Worm (Caenorhabditis elegans) whole organism, mixed stage, embryonic: ENCODE data around the gene K09H11.4.

Experiments
- M03D4.4 ChIP-seq: sonication (generic microtip); optimal IDR thresholded peaks from 2 replicates; lab custom pipeline; 2017; ENCODE audit warnings: mild to moderate bottlenecking, missing genetic modification characterization, missing compliant biosample characterization
- bed-3 ChIP-seq: fragments of 200-800 bp; sonication (Bioruptor generic); optimal IDR thresholded peaks from 3 replicates; lab custom pipeline; 2018; ENCODE audit warnings: mild to moderate bottlenecking, missing genetic modification characterization, moderate library complexity, missing compliant biosample characterization
- blmp-1 ChIP-seq: fragments of 150-350 bp; optimal IDR thresholded peaks from 2 replicates; lab custom pipeline; 2014; ENCODE audit warnings: missing biosample characterization, missing genetic modification characterization
- ceh-39 ChIP-seq: fragments of 150-350 bp; optimal IDR thresholded peaks from 2 replicates; lab custom pipeline; 2014; ENCODE audit warnings: missing biosample characterization, missing genetic modification characterization
- ceh-43 ChIP-seq: fragments of 200-800 bp; sonication (Bioruptor generic); optimal IDR thresholded peaks from 2 replicates; lab custom pipeline; 2018; ENCODE audit warnings: mild to moderate bottlenecking, missing genetic modification characterization, moderate library complexity, missing compliant biosample characterization
- ceh-83 ChIP-seq: fragments of 200-800 bp; sonication (Bioruptor generic); optimal IDR thresholded peaks from 2 replicates; lab custom pipeline; 2018; ENCODE audit warnings: mild to moderate bottlenecking, missing genetic modification characterization, missing compliant biosample characterization
- ces-1 ChIP-seq: fragments of 150-350 bp; optimal IDR thresholded peaks from 2 replicates; lab custom pipeline; 2014; ENCODE audit warnings: missing biosample characterization, missing genetic modification reagents, missing genetic modification characterization
- cnd-1 ChIP-seq: fragments of 200-800 bp; sonication (Bioruptor generic); optimal IDR thresholded peaks from 2 replicates; lab custom pipeline; 2018; ENCODE audit warnings: mild to moderate bottlenecking, missing genetic modification characterization, missing compliant biosample characterization
- drap-1 ChIP-seq: fragments of 200-800 bp; sonication (Bioruptor generic); optimal IDR thresholded peaks from 3 replicates; lab custom pipeline; 2018; ENCODE audit warnings: mild to moderate bottlenecking, missing genetic modification characterization, missing compliant biosample characterization
- elt-1 ChIP-seq: sonication (generic microtip); optimal IDR thresholded peaks from 2 replicates; lab custom pipeline; 2017; ENCODE audit warnings: missing genetic modification characterization, mild to moderate bottlenecking, missing compliant biosample characterization, antibody characterized with exemption, moderate library complexity, borderline replicate concordance; ENCODE audit not compliant: insufficient read depth
- elt-3 ChIP-seq: fragments of 150-350 bp; optimal IDR thresholded peaks from 2 replicates; lab custom pipeline; 2014; ENCODE audit warnings: missing biosample characterization, missing genetic modification characterization
- flh-1 ChIP-seq: fragments of 200-800 bp; sonication (Bioruptor generic); optimal IDR thresholded peaks from 2 replicates; lab custom pipeline; 2018; ENCODE audit warnings: mild to moderate bottlenecking, missing genetic modification characterization, moderate library complexity, missing compliant biosample characterization
- ham-2 ChIP-seq: fragments of 200-800 bp; sonication (Bioruptor generic); optimal IDR thresholded peaks from 2 replicates; lab custom pipeline; 2018; ENCODE audit warnings: mild to moderate bottlenecking, missing genetic modification characterization, missing compliant biosample characterization
- hlh-1 ChIP-seq: fragments of 150-350 bp; optimal IDR thresholded peaks from 2 replicates; lab custom pipeline; 2014; ENCODE audit warnings: missing biosample characterization, missing genetic modification reagents, missing genetic modification characterization
- lin-13 ChIP-seq: fragments of 150-350 bp; optimal IDR thresholded peaks from 2 replicates; lab custom pipeline; 2014; ENCODE audit warnings: missing biosample characterization, missing genetic modification characterization
- lin-32 ChIP-seq: fragments of 200-800 bp; sonication (Bioruptor generic); optimal IDR thresholded peaks from 2 replicates; lab custom pipeline; 2018; ENCODE audit warnings: mild to moderate bottlenecking, missing genetic modification characterization, missing compliant biosample characterization
- lsy-2 ChIP-seq: fragments of 150-350 bp; optimal IDR thresholded peaks from 2 replicates; lab custom pipeline; 2014; ENCODE audit warnings: missing biosample characterization, missing genetic modification characterization
- mep-1 ChIP-seq: fragments of 150-350 bp; optimal IDR thresholded peaks from 2 replicates; lab custom pipeline; 2017; ENCODE audit warnings: missing biosample characterization, missing genetic modification reagents, missing genetic modification characterization, inconsistent platforms
- mls-2 ChIP-seq: sonication (generic microtip); optimal IDR thresholded peaks from 2 replicates; lab custom pipeline; 2016; ENCODE audit warnings: mild to moderate bottlenecking, missing genetic modification characterization, moderate library complexity, missing compliant biosample characterization
- nhr-12 ChIP-seq: fragments of 150-350 bp; optimal IDR thresholded peaks from 2 replicates; lab custom pipeline; 2014; ENCODE audit warnings: missing biosample characterization, missing genetic modification characterization
- nhr-2 ChIP-seq: fragments of 150-350 bp; optimal IDR thresholded peaks from 2 replicates; lab custom pipeline; 2014; ENCODE audit warnings: missing biosample characterization, missing genetic modification characterization
- nhr-237 ChIP-seq: fragments of 150-350 bp; optimal IDR thresholded peaks from 2 replicates; lab custom pipeline; 2014; ENCODE audit warnings: missing biosample characterization, missing genetic modification characterization
- nhr-28 ChIP-seq: fragments of 150-350 bp; optimal IDR thresholded peaks from 2 replicates; lab custom pipeline; 2014; ENCODE audit warnings: missing biosample characterization, missing genetic modification characterization
- nhr-76 ChIP-seq: sonication (generic microtip); optimal IDR thresholded peaks from 2 replicates; lab custom pipeline; 2017; ENCODE audit warnings: missing biosample characterization, missing genetic modification characterization
- pha-4 ChIP-seq: fragments of 150-350 bp; optimal IDR thresholded peaks from 2 replicates; lab custom pipeline; 2018; ENCODE audit warnings: missing biosample characterization, missing genetic modification reagents, missing genetic modification characterization
- sem-2 ChIP-seq: fragments of 200-800 bp; sonication (Bioruptor generic); optimal IDR thresholded peaks from 2 replicates; lab custom pipeline; 2018; ENCODE audit warnings: mild to moderate bottlenecking, missing genetic modification characterization, missing compliant biosample characterization
- snpc-4 ChIP-seq: fragments of 150-350 bp; optimal IDR thresholded peaks from 2 replicates; lab custom pipeline; 2014; ENCODE audit warnings: missing biosample characterization, missing genetic modification characterization
- sptf-1 ChIP-seq: sonication (generic microtip); optimal IDR thresholded peaks from 2 replicates; lab custom pipeline; 2017; ENCODE audit warnings: mild to moderate bottlenecking, missing genetic modification characterization, moderate library complexity, missing compliant biosample characterization
- tbx-8 ChIP-seq: fragments of 200-800 bp; sonication (Bioruptor generic); optimal IDR thresholded peaks from 2 replicates; lab custom pipeline; 2018; ENCODE audit warnings: mild to moderate bottlenecking, missing genetic modification characterization, moderate library complexity, missing compliant biosample characterization
- unc-120 ChIP-seq: sonication (generic microtip); optimal IDR thresholded peaks from 2 replicates; lab custom pipeline; 2017; ENCODE audit warnings: missing genetic modification characterization, missing compliant biosample characterization; ENCODE audit not compliant: poor library complexity, severe bottlenecking
- unc-39 ChIP-seq: fragments of 150-350 bp; optimal IDR thresholded peaks from 2 replicates; lab custom pipeline; 2014; ENCODE audit warnings: missing biosample characterization, missing genetic modification characterization
- zip-8 ChIP-seq: fragments of 150-350 bp; optimal IDR thresholded peaks from 2 replicates; lab custom pipeline; 2014; ENCODE audit warnings: missing biosample characterization, missing genetic modification characterization
- ztf-11 ChIP-seq: fragments of 150-350 bp; optimal IDR thresholded peaks from 2 replicates; lab custom pipeline; 2014; ENCODE audit warnings: missing biosample characterization, missing genetic modification characterization

The K09H11.4 gene

ce11 chrV:5717237-5717935, 9.0 kb downstream of the K09H11.4 start, which contains the start of gene rga-3:
Gene rga-3 (plus strand): TSS chrV:5717885.
- no peak for TF ChIP-seq cnd-1 (tag; lab: Kevin White, UChicago)
- no peak for TF ChIP-seq zip-8 (tag; lab: Kevin White, UChicago)
- no peak for TF ChIP-seq ceh-43 (GFP tag; lab: Kevin White, UChicago)
- TF ChIP-seq elt-3 (tag; lab: Kevin White, UChicago), result no peak
- TF ChIP-seq nhr-237, result no peak
- no peak for TF ChIP-seq ceh-39 (tag; lab: Kevin White, UChicago)
- no peak for TF ChIP-seq M03D4.4 (tag; lab: Kevin White, UChicago)
- no peak for TF ChIP-seq nhr-12
- no peak for TF ChIP-seq lin-32 (GFP tag; lab: Kevin White, UChicago)
- TF ChIP-seq ztf-11 (tag; lab: Kevin White, UChicago), result no peak
- TF ChIP-seq lin-13, result no peak
- no peak for TF ChIP-seq elt-1
- TF ChIP-seq lsy-2 (tag; lab: Kevin White, UChicago), result no peak
- no peak for TF ChIP-seq hlh-1 (tag; lab: Kevin White, UChicago)
- TF ChIP-seq ces-1 (GFP tag; lab: Kevin White, UChicago), result no peak
- TF ChIP-seq bed-3 (GFP tag; lab: Kevin White, UChicago), result no peak
- TF ChIP-seq blmp-1 (tag; lab: Kevin White, UChicago), result no peak
- no peak for TF ChIP-seq mls-2 (tag; lab: Kevin White, UChicago)
- TF ChIP-seq tbx-8 (GFP tag; lab: Kevin White, UChicago), result no peak

ce11 chrV:5716508-5716907, 9.9 kb downstream of the K09H11.4 start, which contains the start of gene K09H11.9:
Gene K09H11.9 (minus strand): TSS chrV:5716608.
- TF ChIP-seq unc-39, result no peak
- TF ChIP-seq tbx-8 (GFP tag; lab: Kevin White, UChicago), result no peak
- TF ChIP-seq ceh-43 (GFP tag; lab: Kevin White, UChicago), result no peak
- TF ChIP-seq nhr-12, result no peak
- TF ChIP-seq nhr-237, result no peak
- TF ChIP-seq elt-1, result no peak
- no peak for TF ChIP-seq zip-8 (tag; lab: Kevin White, UChicago)
- TF ChIP-seq lsy-2 (tag; lab: Kevin White, UChicago), result no peak
- TF ChIP-seq cnd-1 (tag; lab: Kevin White, UChicago), result no peak
- no peak for TF ChIP-seq drap-1 (GFP tag; lab: Kevin White, UChicago)
- TF ChIP-seq mep-1 (tag; lab: Kevin White, UChicago), result no peak
- TF ChIP-seq flh-1 (GFP tag; lab: Kevin White, UChicago), result no peak
- TF ChIP-seq unc-120 (tag; lab: Kevin White, UChicago), result no peak
- TF ChIP-seq nhr-28, result no peak
- TF ChIP-seq nhr-2 (tag; lab: Kevin White, UChicago), result no peak
- TF ChIP-seq snpc-4 (tag; lab: Kevin White, UChicago), result no peak

- TF ChIP-seq ceh-39 (tag; lab: Kevin White, UChicago) (no peak), ceh-83 (GFP tag; lab: Kevin White, UChicago) (no peak), cnd-1 (tag; lab: Kevin White, UChicago) (no peak), nhr-2 (tag; lab: Kevin White, UChicago) (no peak), ham-2 (GFP tag; lab: Kevin White, UChicago) (no peak), unc-120 (tag; lab: Kevin White, UChicago) (no peak), elt-3 (tag; lab: Kevin White, UChicago) (no peak), unc-39 (no peak), ces-1 (GFP tag; lab: Kevin White, UChicago) (no peak), M03D4.4 (tag; lab: Kevin White, UChicago) (no peak), sptf-1 (tag; lab: Kevin White, UChicago) (no peak), bed-3 (GFP tag; lab: Kevin White, UChicago) (no peak), lin-13 (no peak), drap-1 (GFP tag; lab: Kevin White, UChicago) (no peak), hlh-1 (tag; lab: Kevin White, UChicago) (no peak), blmp-1 (tag; lab: Kevin White, UChicago) (no peak), ceh-43 (GFP tag; lab: Kevin White, UChicago) (no peak)
Measured at ce11 chrV:5713510-5713909, 12.9 kb downstream of the K09H11.4 start.

ce11 chrV:5712652-5713051, 13.7 kb downstream of the K09H11.4 start, which contains the start of gene gcst-1:
Gene gcst-1 (plus strand): TSS chrV:5712928.
- TF ChIP-seq nhr-76 (no peak), tbx-8 (GFP tag; lab: Kevin White, UChicago) (no peak), pha-4 (no peak), bed-3 (GFP tag; lab: Kevin White, UChicago) (no peak), nhr-28 (no peak), zip-8 (tag; lab: Kevin White, UChicago) (no peak), unc-120 (tag; lab: Kevin White, UChicago) (no peak), ceh-39 (tag; lab: Kevin White, UChicago) (no peak), unc-39 (no peak), lin-32 (GFP tag; lab: Kevin White, UChicago) (no peak), elt-3 (tag; lab: Kevin White, UChicago) (no peak), flh-1 (GFP tag; lab: Kevin White, UChicago) (no peak), lin-13 (no peak), ceh-43 (GFP tag; lab: Kevin White, UChicago) (no peak), mep-1 (tag; lab: Kevin White, UChicago) (no peak), ztf-11 (tag; lab: Kevin White, UChicago) (no peak), nhr-12 (no peak), sem-2 (GFP tag; lab: Kevin White, UChicago) (no peak), blmp-1 (tag; lab: Kevin White, UChicago) (no peak), elt-1 (no peak)
